Fruit fly (Drosophila melanogaster): ENCODE data around the gene Cds.
A peak's percentile ranks its signal among the peaks of the same experiment; 100 is the strongest.

The Cds gene

DNA sequence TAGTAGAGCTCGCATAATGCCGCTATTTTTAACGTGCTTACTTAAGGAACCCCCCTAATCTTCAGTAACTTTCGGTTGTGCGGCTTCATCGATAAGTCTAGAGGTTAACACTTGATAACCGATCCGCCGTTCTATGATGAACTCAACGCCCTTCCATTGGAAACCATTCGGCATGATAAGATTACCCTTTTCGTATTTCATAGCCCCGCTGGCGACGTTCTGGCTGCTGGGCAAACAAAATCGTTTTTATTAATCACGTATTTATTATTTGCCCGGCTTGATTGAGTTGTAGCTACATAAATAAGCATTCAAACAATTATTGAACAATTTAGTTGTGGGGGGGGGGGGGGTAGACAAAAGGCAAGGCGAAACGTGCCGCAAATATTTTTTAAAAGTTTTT, 34.0 kb upstream of the Cds start (continued):
- no peak for TF ChIP-seq CG18476 (GFP tag; optimal IDR thresholded peaks at IDR 0.05)
- no peak for TF ChIP-seq peb (GFP tag; IDR thresholded peaks at IDR 0.05)
- TF ChIP-seq Deaf1 (tag; optimal IDR thresholded peaks at IDR 0.05): peak; percentile 18
- TF ChIP-seq knrl (GFP tag; IDR thresholded peaks at IDR 0.05; ENCODE audit: partially characterized antibody): no peak
- no peak for TF ChIP-seq CG10274 (GFP tag; optimal IDR thresholded peaks at IDR 0.05)
- no peak for TF ChIP-seq Mes4 (GFP tag; optimal IDR thresholded peaks at IDR 0.05)
- TF ChIP-seq Sox102F (GFP tag; optimal IDR thresholded peaks at IDR 0.05): no peak
- no peak for TF ChIP-seq Stat92E (GFP tag; optimal IDR thresholded peaks at IDR 0.05)
- TF ChIP-seq CG10654 (GFP tag; optimal IDR thresholded peaks at IDR 0.05): no peak
- TF ChIP-seq CG13624 (GFP tag; optimal IDR thresholded peaks at IDR 0.05): no peak
- TF ChIP-seq sens (GFP tag): no peak
- no peak for TF ChIP-seq eyg (GFP tag; optimal IDR thresholded peaks at IDR 0.05)
- no peak for TF ChIP-seq CG13287 (GFP tag; IDR thresholded peaks at IDR 0.05; ENCODE audit: partially characterized antibody)
- TF ChIP-seq Atf3 (GFP tag; optimal IDR thresholded peaks at IDR 0.05): no peak
- no peak for TF ChIP-seq CG3407 (GFP tag; optimal IDR thresholded peaks at IDR 0.05)
- no peak for TF ChIP-seq CG11560 (tag; IDR thresholded peaks at IDR 0.05)
- TF ChIP-seq ci (GFP tag; IDR thresholded peaks at IDR 0.05): no peak
- peak in 1 of 2 experiments; percentile 17 for TF ChIP-seq bsh (GFP tag; optimal IDR thresholded peaks at IDR 0.05)
- TF ChIP-seq Bdp1 (GFP tag; optimal IDR thresholded peaks at IDR 0.05): no peak
- TF ChIP-seq ERR (GFP tag; optimal IDR thresholded peaks at IDR 0.05): no peak
- no peak for TF ChIP-seq cas (GFP tag; IDR thresholded peaks at IDR 0.05)
- TF ChIP-seq Side (GFP tag; optimal IDR thresholded peaks at IDR 0.05): no peak
- TF ChIP-seq wek (GFP tag; optimal IDR thresholded peaks at IDR 0.05): peak; percentile 89
- TF ChIP-seq CG4404 (GFP tag; IDR thresholded peaks at IDR 0.05): no peak
- peak; percentile 47 for TF ChIP-seq Fer1 (GFP tag; optimal IDR thresholded peaks at IDR 0.05)
- TF ChIP-seq CG5245 (GFP tag; optimal IDR thresholded peaks at IDR 0.05): no peak
- TF ChIP-seq YL-1 (GFP tag; optimal IDR thresholded peaks at IDR 0.05): no peak
- TF ChIP-seq CG13424 (tag; optimal IDR thresholded peaks at IDR 0.05): no peak
- no peak for TF ChIP-seq Blimp-1 (GFP tag; optimal IDR thresholded peaks at IDR 0.05)
- no peak for TF ChIP-seq run (tag; optimal IDR thresholded peaks at IDR 0.05)
- no peak for TF ChIP-seq CG6689 (GFP tag; IDR thresholded peaks at IDR 0.05)
- no peak for TF ChIP-seq insv (GFP tag; optimal IDR thresholded peaks at IDR 0.05)
- TF ChIP-seq slou (GFP tag; optimal IDR thresholded peaks at IDR 0.05): no peak
- TF ChIP-seq CG7928 (GFP tag; optimal IDR thresholded peaks at IDR 0.05): no peak
- TF ChIP-seq btn (GFP tag; optimal IDR thresholded peaks at IDR 0.05): no peak
- no peak for TF ChIP-seq Ets65A (GFP tag)
- no peak for TF ChIP-seq sens-2 (GFP tag; IDR thresholded peaks at IDR 0.05)

DNA sequence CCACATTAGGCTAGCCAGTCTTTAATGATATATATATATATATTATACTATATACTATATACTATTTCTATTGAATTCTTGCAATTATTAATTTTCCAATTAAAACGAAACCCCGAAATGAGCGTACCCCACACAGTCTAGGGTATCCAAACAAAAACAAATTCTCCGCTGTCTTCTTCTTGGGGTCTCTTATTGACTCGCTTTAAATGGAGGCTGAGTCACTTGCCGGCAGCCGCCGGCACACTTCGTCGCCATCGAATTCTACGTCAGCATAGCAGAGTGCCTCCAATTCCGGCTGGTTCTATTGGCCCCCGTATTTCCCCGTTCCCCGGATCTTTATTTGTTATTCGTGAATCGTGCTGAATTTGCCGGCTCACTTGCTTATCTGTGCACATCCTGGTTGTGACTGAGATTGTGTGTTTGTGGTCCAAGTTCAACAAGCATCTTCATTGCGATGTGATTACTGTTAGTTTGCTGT, 32.9 kb upstream of the Cds start:
- TF ChIP-seq sens (GFP tag) (peak; percentile 41), CG7357 (GFP tag; IDR thresholded peaks at IDR 0.05) (no peak), rib (GFP tag; IDR thresholded peaks at IDR 0.05) (peak; percentile 78), emc (GFP tag; optimal IDR thresholded peaks at IDR 0.05) (no peak), unpg (GFP tag; optimal IDR thresholded peaks at IDR 0.05) (peak; percentile 35), E2f1 (GFP tag; IDR thresholded peaks at IDR 0.05) (no peak), CG10959 (GFP tag; IDR thresholded peaks at IDR 0.05) (no peak), en (GFP tag; optimal IDR thresholded peaks at IDR 0.05) (no peak), Deaf1 (tag; optimal IDR thresholded peaks at IDR 0.05) (peak; percentile 24), CG10654 (GFP tag; optimal IDR thresholded peaks at IDR 0.05) (no peak), CG15514 (GFP tag; optimal IDR thresholded peaks at IDR 0.05) (peak; percentile 12), nau (GFP tag; optimal IDR thresholded peaks at IDR 0.05) (no peak), so (GFP tag; IDR thresholded peaks at IDR 0.05) (no peak), CG13287 (GFP tag; IDR thresholded peaks at IDR 0.05; ENCODE audit: partially characterized antibody) (no peak), CG12769 (tag; optimal IDR thresholded peaks at IDR 0.05) (peak; percentile 26), Fer1 (GFP tag; optimal IDR thresholded peaks at IDR 0.05) (no peak), fd96Cb (tag; optimal IDR thresholded peaks at IDR 0.05) (no peak), Tbp (GFP tag; optimal IDR thresholded peaks at IDR 0.05) (no peak), CG2202 (tag; optimal IDR thresholded peaks at IDR 0.05) (no peak), CG6765 (GFP tag; optimal IDR thresholded peaks at IDR 0.05) (peak; percentile 2), Hr39 (optimal IDR thresholded peaks at IDR 0.05) (no peak)
